Fruit fly (Drosophila melanogaster): ENCODE measurements around the gene CG13901.

The CG13901 gene

dm6 chr3L:851061-851460 is 13.4 kb upstream of the CG13901 start, which contains the start of gene Dci (continued):
- peak; percentile 50; the same call in 1 of the 2 replicates for TF ChIP-seq Taf1 (GFP tag; IDR thresholded peaks at IDR 0.05)
- TF ChIP-seq CG4424 (GFP tag; optimal IDR thresholded peaks at IDR 0.05): peak; percentile 3
- TF ChIP-seq Dbx (GFP tag; IDR thresholded peaks at IDR 0.05): peak; percentile 72; the same call in 2 of the 3 replicates
- TF ChIP-seq CG31224 (GFP tag; IDR thresholded peaks at IDR 0.05): peak; percentile 60; the same call in 1 of the 2 replicates
- TF ChIP-seq Rfx (GFP tag; IDR thresholded peaks at IDR 0.05): peak; percentile 87
- TF ChIP-seq eyg (GFP tag; optimal IDR thresholded peaks at IDR 0.05): no peak
- TF ChIP-seq oc (tag; optimal IDR thresholded peaks at IDR 0.05): peak; percentile 59
- TF ChIP-seq E2f2 (GFP tag; IDR thresholded peaks at IDR 0.05): peak; percentile 96
- peak; percentile 67 for TF ChIP-seq slp2 (GFP tag; optimal IDR thresholded peaks at IDR 0.05)
- TF ChIP-seq D19B (GFP tag; optimal IDR thresholded peaks at IDR 0.05): no peak
- peak; percentile 77 for TF ChIP-seq Dad (GFP tag; optimal IDR thresholded peaks at IDR 0.05)
- peak; percentile 98 for TF ChIP-seq CG3995 (GFP tag; optimal IDR thresholded peaks at IDR 0.05)
- TF ChIP-seq zen2 (GFP tag; IDR thresholded peaks at IDR 0.05; ENCODE audit: partially characterized antibody): peak; percentile 39; the same call in 1 of the 3 replicates

dm6 chr3L:843626-844025 is 6.0 kb upstream of the CG13901 start, which contains the start of gene Cep290:
Gene Cep290, plus strand, starts transcription at chr3L:843926.
- TF ChIP-seq CG4282 (GFP tag; optimal IDR thresholded peaks at IDR 0.05): no peak
- peak; percentile 25 for TF ChIP-seq sens (GFP tag)

dm6 chr3L:841260-841659 is 3.6 kb upstream of the CG13901 start, which contains the start of the genes JMJD5 and Gr61a:
Gene JMJD5, minus strand, starts transcription at chr3L:841360.
Gene Gr61a, plus strand, starts transcription at chr3L:841451.
- no peak for TF ChIP-seq vnd (GFP tag; IDR thresholded peaks at IDR 0.05; ENCODE audit: partially characterized antibody)
- no peak for TF ChIP-seq CG8944 (GFP tag; optimal IDR thresholded peaks at IDR 0.05)
- no peak for TF ChIP-seq bbx (GFP tag; IDR thresholded peaks at IDR 0.05; ENCODE audit: partially characterized antibody)
- TF ChIP-seq prd (optimal IDR thresholded peaks at IDR 0.05): no peak
- TF ChIP-seq prd (GFP tag; IDR thresholded peaks at IDR 0.05): no peak
- no peak for TF ChIP-seq CG31365 (tag; optimal IDR thresholded peaks at IDR 0.05)
- 0 out of 2 replicates have a peak, but pooled peaks have one; percentile 27 for TF ChIP-seq E2f2 (GFP tag; IDR thresholded peaks at IDR 0.05)
- TF ChIP-seq CG30431 (GFP tag; optimal IDR thresholded peaks at IDR 0.05): no peak
- peak; percentile 48 for TF ChIP-seq Med (GFP tag)
- TF ChIP-seq MBD-R2 (GFP tag; IDR thresholded peaks at IDR 0.05): peak; percentile 59
- TF ChIP-seq Mrtf (GFP tag; IDR thresholded peaks at IDR 0.05): no peak
- TF ChIP-seq chn (GFP tag; optimal IDR thresholded peaks at IDR 0.05): no peak
- TF ChIP-seq CG18262 (tag; optimal IDR thresholded peaks at IDR 0.05): no peak
- no peak for TF ChIP-seq CG4617 (GFP tag; optimal IDR thresholded peaks at IDR 0.05; ENCODE audit: borderline replicate concordance)
- no peak for TF ChIP-seq B-H2 (GFP tag; optimal IDR thresholded peaks at IDR 0.05)
- no peak for TF ChIP-seq CG13287 (GFP tag; IDR thresholded peaks at IDR 0.05; ENCODE audit: partially characterized antibody)
- TF ChIP-seq Scr (GFP tag; IDR thresholded peaks at IDR 0.05; ENCODE audit: partially characterized antibody): peak; percentile 14; the same call in 1 of the 2 replicates
- no peak for TF ChIP-seq odd (GFP tag; optimal IDR thresholded peaks at IDR 0.05)
- TF ChIP-seq stwl (tag; optimal IDR thresholded peaks at IDR 0.05): peak; percentile 20
- TF ChIP-seq CG12299 (tag; optimal IDR thresholded peaks at IDR 0.05): no peak
- TF ChIP-seq BEAF-32 (GFP tag; optimal IDR thresholded peaks at IDR 0.05): peak; percentile 19
- peak; percentile 0 for TF ChIP-seq pzg (GFP tag; optimal IDR thresholded peaks at IDR 0.05)
- TF ChIP-seq CG2875 (GFP tag; optimal IDR thresholded peaks at IDR 0.05): no peak
- no peak for TF ChIP-seq zen2 (GFP tag; IDR thresholded peaks at IDR 0.05; ENCODE audit: partially characterized antibody)
- no peak for TF ChIP-seq CG17361 (GFP tag; IDR thresholded peaks at IDR 0.05)
- peak; percentile 26; the same call in 1 of the 2 replicates for TF ChIP-seq Bgb (GFP tag; IDR thresholded peaks at IDR 0.05; ENCODE audit: partially characterized antibody)
- TF ChIP-seq Ets65A (GFP tag): peak; percentile 20
- no peak for TF ChIP-seq CG10366 (GFP tag; IDR thresholded peaks at IDR 0.05)
- no peak for TF ChIP-seq Mes4 (GFP tag; optimal IDR thresholded peaks at IDR 0.05)
- no peak for TF ChIP-seq gcm2 (GFP tag; optimal IDR thresholded peaks at IDR 0.05)

Measured in whole organism, embryonic.